Worm (Caenorhabditis elegans) whole organism, late embryonic: Measurements from ENCODE around the gene ldh-1.

Source experiments
- C08G9.2 ChIP-seq: sonication (generic microtip); optimal IDR thresholded peaks from 2 replicates; lab custom pipeline; 2016; ENCODE audit warnings: mild to moderate bottlenecking, missing genetic modification characterization, moderate library complexity, missing compliant biosample characterization
- C38D4.7 ChIP-seq: fragments of 200-800 bp; sonication (Bioruptor generic); optimal IDR thresholded peaks from 2 replicates; lab custom pipeline; 2018; ENCODE audit warnings: mild to moderate bottlenecking, missing genetic modification characterization, moderate library complexity, missing compliant biosample characterization
- F13H6.1 ChIP-seq: sonication (generic microtip); optimal IDR thresholded peaks from 2 replicates; lab custom pipeline; 2016; ENCODE audit warnings: missing genetic modification characterization, missing compliant biosample characterization
- K09A11.1 ChIP-seq: sonication (generic microtip); optimal IDR thresholded peaks from 2 replicates; lab custom pipeline; 2017; ENCODE audit warnings: antibody characterized with exemption, mild to moderate bottlenecking, missing genetic modification characterization, missing compliant biosample characterization; ENCODE audit not compliant: insufficient read depth
- T23F11.4 ChIP-seq: fragments of 200-800 bp; sonication (Bioruptor generic); optimal IDR thresholded peaks from 2 replicates; lab custom pipeline; 2018; ENCODE audit warnings: mild to moderate bottlenecking, missing genetic modification characterization, missing compliant biosample characterization
- ceh-18 ChIP-seq: sonication (generic microtip); optimal IDR thresholded peaks from 2 replicates; lab custom pipeline; 2016; ENCODE audit warnings: missing genetic modification characterization, missing compliant biosample characterization
- ceh-24 ChIP-seq: sonication (generic microtip); optimal IDR thresholded peaks from 2 replicates; lab custom pipeline; 2016; ENCODE audit warnings: mild to moderate bottlenecking, missing genetic modification characterization, missing compliant biosample characterization
- ceh-45 ChIP-seq: fragments of 200-800 bp; sonication (Bioruptor generic); IDR thresholded peaks from 2 replicates; pipeline ENCODE4 v1.3.6; 2022; ENCODE audit warnings: missing genetic modification reagents, missing genetic modification characterization, missing compliant biosample characterization
- ceh-6 ChIP-seq: fragments of 200-800 bp; sonication (Bioruptor generic); optimal IDR thresholded peaks from 2 replicates; lab custom pipeline; 2018; ENCODE audit warnings: mild to moderate bottlenecking, missing genetic modification characterization, missing compliant biosample characterization
- ceh-9 ChIP-seq: sonication (generic microtip); optimal IDR thresholded peaks from 2 replicates; lab custom pipeline; 2016; ENCODE audit warnings: mild to moderate bottlenecking, missing genetic modification characterization, inconsistent platforms, missing compliant biosample characterization
- che-1 ChIP-seq: sonication (generic microtip); optimal IDR thresholded peaks from 2 replicates; lab custom pipeline; 2016; ENCODE audit warnings: mild to moderate bottlenecking, missing genetic modification characterization, missing compliant biosample characterization
- dmd-4 ChIP-seq: sonication (generic microtip); optimal IDR thresholded peaks from 2 replicates; lab custom pipeline; 2016; ENCODE audit warnings: borderline replicate concordance, missing genetic modification characterization, missing compliant biosample characterization
- dve-1 ChIP-seq: sonication (generic microtip); optimal IDR thresholded peaks from 2 replicates; lab custom pipeline; 2017; ENCODE audit warnings: antibody characterized with exemption, mild to moderate bottlenecking, missing genetic modification characterization, missing compliant biosample characterization
- elt-2 ChIP-seq: sonication (generic microtip); optimal IDR thresholded peaks from 2 replicates; lab custom pipeline; 2016; ENCODE audit warnings: missing genetic modification reagents, missing genetic modification characterization, missing compliant biosample characterization
- fax-1 ChIP-seq: sonication (generic microtip); optimal IDR thresholded peaks from 2 replicates; lab custom pipeline; 2016; ENCODE audit warnings: missing genotype, missing genetic modification characterization, missing compliant biosample characterization
- fkh-10 ChIP-seq: fragments of 150-350 bp; optimal IDR thresholded peaks from 2 replicates; lab custom pipeline; 2014; ENCODE audit warnings: missing biosample characterization, missing genetic modification reagents, missing genetic modification characterization
- fkh-6 ChIP-seq: sonication (generic microtip); optimal IDR thresholded peaks from 2 replicates; lab custom pipeline; 2016; ENCODE audit warnings: missing genetic modification characterization, missing compliant biosample characterization
- gmeb-2 ChIP-seq: sonication (generic microtip); optimal IDR thresholded peaks from 2 replicates; lab custom pipeline; 2016; ENCODE audit warnings: missing genetic modification characterization, inconsistent platforms, missing compliant biosample characterization
- hlh-13 ChIP-seq: fragments of 200-800 bp; sonication (Bioruptor generic); optimal IDR thresholded peaks from 2 replicates; lab custom pipeline; 2018; ENCODE audit warnings: mild to moderate bottlenecking, missing genetic modification characterization, missing compliant biosample characterization
- hlh-30 ChIP-seq: sonication (generic microtip); optimal IDR thresholded peaks from 2 replicates; lab custom pipeline; 2017; ENCODE audit warnings: antibody characterized with exemption, missing genetic modification characterization, missing compliant biosample characterization; ENCODE audit not compliant: insufficient read depth
- hlh-8 ChIP-seq: sonication (generic microtip); optimal IDR thresholded peaks from 2 replicates; lab custom pipeline; 2016; ENCODE audit warnings: missing genotype, missing genetic modification characterization, missing compliant biosample characterization
- lin-11 ChIP-seq: fragments of 200-800 bp; sonication (Bioruptor generic); optimal IDR thresholded peaks from 2 replicates; lab custom pipeline; 2018; ENCODE audit warnings: mild to moderate bottlenecking, missing genetic modification characterization, missing compliant biosample characterization
- nfya-1 ChIP-seq: sonication (generic microtip); optimal IDR thresholded peaks from 2 replicates; lab custom pipeline; 2017; ENCODE audit warnings: missing genetic modification characterization, mild to moderate bottlenecking, missing compliant biosample characterization, antibody characterized with exemption, moderate library complexity
- nhr-11 ChIP-seq: fragments of 150-350 bp; optimal IDR thresholded peaks from 2 replicates; lab custom pipeline; 2014; ENCODE audit warnings: missing biosample characterization, missing genetic modification characterization
- odd-2 ChIP-seq: sonication (generic microtip); optimal IDR thresholded peaks from 2 replicates; lab custom pipeline; 2017; ENCODE audit warnings: antibody characterized with exemption, mild to moderate bottlenecking, missing genetic modification characterization, missing compliant biosample characterization
- pat-9 ChIP-seq: fragments of 200-800 bp; sonication (Bioruptor generic); optimal IDR thresholded peaks from 2 replicates; lab custom pipeline; 2018; ENCODE audit warnings: mild to moderate bottlenecking, missing genetic modification characterization, moderate library complexity, missing compliant biosample characterization
- pax-1 ChIP-seq: fragments of 150-350 bp; optimal IDR thresholded peaks from 2 replicates; lab custom pipeline; 2014; ENCODE audit warnings: missing biosample characterization, missing genetic modification characterization
- pha-2 ChIP-seq: sonication (generic microtip); optimal IDR thresholded peaks from 2 replicates; lab custom pipeline; 2017; ENCODE audit warnings: mild to moderate bottlenecking, missing genetic modification characterization, missing compliant biosample characterization
- pha-4 ChIP-seq: fragments of 150-350 bp; optimal IDR thresholded peaks from 2 replicates; lab custom pipeline; 2018; ENCODE audit warnings: missing biosample characterization, missing genetic modification reagents, missing genetic modification characterization
- ref-2 ChIP-seq: sonication (generic microtip); optimal IDR thresholded peaks from 2 replicates; lab custom pipeline; 2016; ENCODE audit warnings: missing genetic modification characterization, missing compliant biosample characterization
- rnt-1 ChIP-seq: sonication (generic microtip); optimal IDR thresholded peaks from 2 replicates; lab custom pipeline; 2016; ENCODE audit warnings: missing genetic modification characterization, missing compliant biosample characterization
- sox-2 ChIP-seq: fragments of 200-800 bp; sonication (Bioruptor generic); IDR thresholded peaks from 2 replicates; pipeline ENCODE4 v1.3.6; 2022; ENCODE audit warnings: missing genetic modification reagents, missing genetic modification characterization, missing compliant biosample characterization
- sox-4 ChIP-seq: sonication (generic microtip); optimal IDR thresholded peaks from 2 replicates; lab custom pipeline; 2017; ENCODE audit warnings: mild to moderate bottlenecking, missing genetic modification characterization, inconsistent platforms, missing compliant biosample characterization
- syd-9 ChIP-seq: sonication (generic microtip); optimal IDR thresholded peaks from 2 replicates; lab custom pipeline; 2016; ENCODE audit warnings: mild to moderate bottlenecking, missing genetic modification characterization, moderate library complexity, missing compliant biosample characterization
- tbx-7 ChIP-seq: sonication (generic microtip); optimal IDR thresholded peaks from 2 replicates; lab custom pipeline; 2016; ENCODE audit warnings: missing genotype, missing genetic modification characterization, missing compliant biosample characterization
- ttx-3 ChIP-seq: sonication (generic microtip); optimal IDR thresholded peaks from 2 replicates; lab custom pipeline; 2016; ENCODE audit warnings: missing genetic modification reagents, missing genetic modification characterization, missing compliant biosample characterization
- unc-42 ChIP-seq: sonication (generic microtip); optimal IDR thresholded peaks from 2 replicates; lab custom pipeline; 2016; ENCODE audit warnings: missing genotype, missing genetic modification characterization, missing compliant biosample characterization
- unc-55 ChIP-seq: sonication (generic microtip); optimal IDR thresholded peaks from 2 replicates; lab custom pipeline; 2017; ENCODE audit warnings: missing biosample characterization, missing genetic modification reagents, missing genetic modification characterization
- unc-86 ChIP-seq: sonication (generic microtip); optimal IDR thresholded peaks from 2 replicates; lab custom pipeline; 2016; ENCODE audit warnings: missing genetic modification characterization, missing compliant biosample characterization
- ztf-16 ChIP-seq: sonication (generic microtip); optimal IDR thresholded peaks from 2 replicates; lab custom pipeline; 2017; ENCODE audit warnings: missing genetic modification characterization, missing compliant biosample characterization

ldh-1 gene

DNA sequence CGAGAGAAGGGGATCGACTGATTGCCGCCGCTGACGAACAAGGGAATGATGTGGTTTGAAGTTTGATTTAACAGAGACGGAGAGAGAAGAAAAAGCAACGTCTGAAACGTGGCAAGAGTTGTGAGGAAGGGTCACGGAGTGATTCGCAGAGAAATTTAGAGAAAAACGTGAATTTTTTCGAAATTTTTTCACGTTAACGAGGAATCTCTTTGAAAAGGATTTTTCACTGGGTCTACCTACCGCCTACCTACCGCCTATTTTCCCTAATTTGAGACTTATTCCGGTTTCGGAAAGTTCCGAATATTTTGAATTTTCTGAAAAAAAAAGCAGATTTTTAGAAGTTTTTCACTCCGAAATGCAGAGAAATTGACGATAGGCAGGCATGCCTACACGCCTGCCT is 14.5 kb upstream of the ldh-1 start, which contains the start of gene fcmt-1:
Gene fcmt-1, minus strand, starts transcription at position 101 of the 400 bp plus-strand sequence.
- no peak for TF ChIP-seq ref-2
- TF ChIP-seq nhr-11: no peak
- no peak for TF ChIP-seq fkh-6 (tag; lab: Kevin White, UChicago)
- no peak for TF ChIP-seq fkh-10 (GFP tag; lab: Kevin White, UChicago)
- no peak for TF ChIP-seq unc-42 (tag; lab: Kevin White, UChicago)
- TF ChIP-seq ceh-24: no peak
- TF ChIP-seq nfya-1: no peak
- no peak for TF ChIP-seq gmeb-2 (tag; lab: Kevin White, UChicago)
- no peak for TF ChIP-seq elt-2 (tag; lab: Kevin White, UChicago)
- TF ChIP-seq ttx-3 (tag; lab: Kevin White, UChicago): no peak
- no peak for TF ChIP-seq syd-9 (tag; lab: Kevin White, UChicago)
- TF ChIP-seq ceh-9 (tag; lab: Kevin White, UChicago): no peak
- TF ChIP-seq C38D4.7 (GFP tag; lab: Kevin White, UChicago): no peak
- TF ChIP-seq C08G9.2 (tag; lab: Kevin White, UChicago): no peak

DNA sequence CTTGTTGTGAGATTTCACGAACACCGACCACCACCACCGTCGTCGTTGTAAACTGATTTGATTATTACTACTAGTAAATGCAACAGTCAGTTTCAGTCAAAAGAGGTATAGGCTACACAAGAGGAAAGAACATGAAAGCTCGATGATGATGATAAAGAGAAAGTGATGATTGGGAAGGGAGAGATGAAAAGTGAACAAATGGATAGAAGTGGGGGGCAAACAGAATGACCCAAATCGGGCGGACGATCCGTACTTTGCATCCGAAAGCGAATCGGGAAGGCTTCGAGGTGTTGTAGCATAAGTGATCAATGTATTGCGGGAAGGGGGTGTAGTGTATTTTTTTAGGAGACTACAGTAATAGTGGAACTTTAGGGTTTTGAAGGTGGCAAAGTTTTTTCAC is 13.2 kb upstream of the ldh-1 start:
- TF ChIP-seq ceh-6 (no peak), hlh-30 (tag; lab: Kevin White, UChicago) (no peak), ttx-3 (tag; lab: Kevin White, UChicago) (no peak), lin-11 (tag; lab: Kevin White, UChicago) (no peak), nfya-1 (no peak), pha-2 (tag; lab: Kevin White, UChicago) (no peak), dmd-4 (no peak), ztf-16 (no peak), dve-1 (no peak), odd-2 (tag; lab: Kevin White, UChicago) (no peak), pat-9 (tag; lab: Kevin White, UChicago) (no peak)

DNA sequence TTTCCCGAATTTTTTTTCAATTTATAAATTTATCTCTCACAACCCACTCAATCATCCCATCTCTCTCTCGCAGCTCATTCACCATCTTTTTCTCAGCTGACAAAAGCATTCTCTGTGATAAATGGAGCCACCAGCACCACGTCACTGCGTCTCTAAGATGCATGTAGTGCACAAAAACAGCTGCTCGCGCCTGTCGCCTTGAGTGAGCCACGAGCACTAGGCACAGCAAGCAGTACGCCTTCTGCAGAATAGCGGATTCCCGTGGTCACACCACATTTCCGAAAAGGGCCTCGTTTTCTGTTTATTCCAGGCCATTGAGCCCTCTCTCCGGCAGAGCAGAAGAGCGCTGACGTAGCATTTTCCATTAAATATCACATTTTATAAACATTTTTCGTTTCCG is 10.4 kb upstream of the ldh-1 start, which contains the start of gene F13D12.10:
Gene F13D12.10, plus strand, starts transcription at position 231 of the 400 bp plus-strand sequence.
- TF ChIP-seq elt-2 (tag; lab: Kevin White, UChicago): no peak
- TF ChIP-seq ceh-18 (tag; lab: Kevin White, UChicago): peak; percentile 64
- TF ChIP-seq tbx-7 (tag; lab: Kevin White, UChicago): no peak
- peak; percentile 20 for TF ChIP-seq unc-55 (GFP tag; lab: Kevin White, UChicago)
- TF ChIP-seq pha-4 (tag; lab: Kevin White, UChicago): no peak
- TF ChIP-seq unc-42 (tag; lab: Kevin White, UChicago): no peak
- TF ChIP-seq ceh-6: no peak
- TF ChIP-seq ztf-16: no peak
- TF ChIP-seq unc-86: no peak
- TF ChIP-seq C08G9.2 (tag; lab: Kevin White, UChicago): no peak
- TF ChIP-seq rnt-1 (tag; lab: Kevin White, UChicago): no peak
- TF ChIP-seq ceh-45: no peak

DNA sequence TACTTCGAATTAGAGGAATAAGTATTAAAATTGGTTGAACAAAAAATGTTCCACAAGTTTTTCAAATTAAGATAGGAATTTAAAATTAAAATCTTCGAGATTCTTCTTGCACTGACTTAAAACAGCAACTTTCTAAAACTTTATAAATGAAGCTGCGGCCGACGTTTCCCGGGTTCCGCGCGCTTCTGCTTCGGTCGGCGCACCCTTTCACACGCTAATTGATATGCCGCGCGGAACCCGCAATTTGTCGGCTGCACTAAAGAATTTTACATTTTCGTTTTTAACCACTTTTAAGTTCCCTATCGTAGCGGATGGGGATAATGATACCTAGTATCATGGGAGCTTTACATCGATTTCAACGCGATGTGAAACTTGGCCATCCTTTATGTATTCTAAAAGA is 9.3 kb upstream of the ldh-1 start:
- TF ChIP-seq unc-42 (tag; lab: Kevin White, UChicago): no peak
- no peak for TF ChIP-seq F13H6.1 (tag; lab: Kevin White, UChicago)
- TF ChIP-seq hlh-8 (tag; lab: Kevin White, UChicago): no peak
- TF ChIP-seq fkh-6 (tag; lab: Kevin White, UChicago): no peak
- no peak for TF ChIP-seq sox-4 (tag; lab: Kevin White, UChicago)
- TF ChIP-seq pha-2 (tag; lab: Kevin White, UChicago): no peak
- TF ChIP-seq pax-1 (tag; lab: Kevin White, UChicago): no peak
- TF ChIP-seq elt-2 (tag; lab: Kevin White, UChicago): no peak
- TF ChIP-seq pat-9 (tag; lab: Kevin White, UChicago): no peak
- no peak for TF ChIP-seq sox-2 (GFP tag; lab: Robert Waterston, UW)
- no peak for TF ChIP-seq hlh-13 (GFP tag; lab: Kevin White, UChicago)
- no peak for TF ChIP-seq che-1 (tag; lab: Kevin White, UChicago)
- no peak for TF ChIP-seq pha-4 (tag; lab: Kevin White, UChicago)
- TF ChIP-seq fax-1 (tag; lab: Kevin White, UChicago): no peak
- TF ChIP-seq unc-86: no peak
- TF ChIP-seq K09A11.1 (tag; lab: Kevin White, UChicago): no peak
- no peak for TF ChIP-seq T23F11.4 (GFP tag; lab: Kevin White, UChicago)
